ENCODE assay signal across 1 fruit fly cellular context in genomic region chr3R:19830973-19831372, dm6.
A peak's percentile ranks its signal among the peaks of the same experiment; 100 is the strongest.
TF ChIP-seq lines count a peak whose summit lies in the region.

No protein-coding gene starts in this region.

TF ChIP-seq in whole organism, embryonic, 481 proteins besides CTCF, POLR2A, EP300 and RAD21 (continued from another document and continues in another):
- TF ChIP-seq kah (GFP tag; optimal IDR thresholded peaks at IDR 0.05; lab: Kevin White, UChicago): peak; percentile 10
- TF ChIP-seq Hr3 (GFP tag; optimal IDR thresholded peaks at IDR 0.05; lab: Kevin White, UChicago): peak; percentile 18
- no peak for TF ChIP-seq H15 (GFP tag; IDR thresholded peaks at IDR 0.05; lab: Robert Waterston, UW)
- peak; percentile 66 for TF ChIP-seq CG18262 (tag; optimal IDR thresholded peaks at IDR 0.05; lab: Kevin White, UChicago)
- peak; percentile 41; the same call in 1 of the 3 replicates for TF ChIP-seq Aef1 (GFP tag; IDR thresholded peaks at IDR 0.05; lab: Robert Waterston, UW)
- TF ChIP-seq abd-A (tag; optimal IDR thresholded peaks at IDR 0.05; lab: Kevin White, UChicago): peak; percentile 75
- no peak for TF ChIP-seq CG4820 (GFP tag; optimal IDR thresholded peaks at IDR 0.05; lab: Kevin White, UChicago)
- TF ChIP-seq sug (tag; optimal IDR thresholded peaks at IDR 0.05; lab: Kevin White, UChicago): peak; percentile 30
- TF ChIP-seq Gsc (GFP tag; IDR thresholded peaks at IDR 0.05; lab: Robert Waterston, UW): no peak
- peak; percentile 62 for TF ChIP-seq Med (GFP tag; lab: Kevin White, UChicago)
- TF ChIP-seq lilli (GFP tag; optimal IDR thresholded peaks at IDR 0.05; lab: Kevin White, UChicago): peak; percentile 56
- TF ChIP-seq CG7372 (GFP tag; IDR thresholded peaks at IDR 0.05; lab: Robert Waterston, UW): peak; percentile 41; the same call in 1 of the 2 replicates
- TF ChIP-seq Dll (GFP tag; IDR thresholded peaks at IDR 0.05; lab: Robert Waterston, UW; ENCODE audit: partially characterized antibody): no peak
- TF ChIP-seq tx (GFP tag; optimal IDR thresholded peaks at IDR 0.05; lab: Kevin White, UChicago): no peak
- peak; percentile 84 for TF ChIP-seq CG17359 (tag; optimal IDR thresholded peaks at IDR 0.05; lab: Kevin White, UChicago)
- TF ChIP-seq trh (GFP tag; optimal IDR thresholded peaks at IDR 0.05; lab: Kevin White, UChicago): no peak
- TF ChIP-seq CG2889 (GFP tag; IDR thresholded peaks at IDR 0.05; lab: Robert Waterston, UW): peak; percentile 54; the same call in 1 of the 3 replicates
- TF ChIP-seq gcm2 (GFP tag; optimal IDR thresholded peaks at IDR 0.05; lab: Kevin White, UChicago): no peak
- peak; percentile 42; the same call in 2 of the 3 replicates for TF ChIP-seq CG14050 (GFP tag; IDR thresholded peaks at IDR 0.05; lab: Robert Waterston, UW)
- TF ChIP-seq CG8944 (GFP tag; optimal IDR thresholded peaks at IDR 0.05; lab: Kevin White, UChicago): no peak
- peak; percentile 7 for TF ChIP-seq tin (GFP tag; optimal IDR thresholded peaks at IDR 0.05; lab: Kevin White, UChicago)
- TF ChIP-seq NC2α (GFP tag; optimal IDR thresholded peaks at IDR 0.05; lab: Kevin White, UChicago): no peak
- TF ChIP-seq CG13287 (GFP tag; IDR thresholded peaks at IDR 0.05; lab: Robert Waterston, UW; ENCODE audit: partially characterized antibody): no peak
- no peak for TF ChIP-seq mld (GFP tag; IDR thresholded peaks at IDR 0.05; lab: Robert Waterston, UW; ENCODE audit: partially characterized antibody)
- peak; percentile 3 for TF ChIP-seq CG15696 (tag; optimal IDR thresholded peaks at IDR 0.05; lab: Kevin White, UChicago)
- peak; percentile 34; the same call in 1 of the 2 replicates for TF ChIP-seq Taf1 (GFP tag; IDR thresholded peaks at IDR 0.05; lab: Robert Waterston, UW)
- TF ChIP-seq CG1529 (GFP tag; optimal IDR thresholded peaks at IDR 0.05; lab: Kevin White, UChicago): no peak
- no peak for TF ChIP-seq CG12744 (GFP tag; optimal IDR thresholded peaks at IDR 0.05; lab: Kevin White, UChicago)
- TF ChIP-seq CHES-1-like (GFP tag; optimal IDR thresholded peaks at IDR 0.05; lab: Kevin White, UChicago): no peak
- TF ChIP-seq trem (tag; optimal IDR thresholded peaks at IDR 0.05; lab: Kevin White, UChicago): peak; percentile 4
- TF ChIP-seq Trl (optimal IDR thresholded peaks at IDR 0.05; lab: Kevin White, UChicago): no peak
- peak; percentile 36 for TF ChIP-seq Trl (GFP tag; optimal IDR thresholded peaks at IDR 0.05; lab: Kevin White, UChicago)
- no peak for TF ChIP-seq CG1832 (GFP tag; optimal IDR thresholded peaks at IDR 0.05; lab: Kevin White, UChicago)
- peak; percentile 18 for TF ChIP-seq CG6813 (GFP tag; optimal IDR thresholded peaks at IDR 0.05; lab: Kevin White, UChicago)
- peak; percentile 85 for TF ChIP-seq CG15269 (tag; optimal IDR thresholded peaks at IDR 0.05; lab: Kevin White, UChicago)
- TF ChIP-seq CG4730 (GFP tag; IDR thresholded peaks at IDR 0.05; lab: Robert Waterston, UW): no peak
- TF ChIP-seq CG11504 (tag; optimal IDR thresholded peaks at IDR 0.05; lab: Kevin White, UChicago): peak; percentile 83
- no peak for TF ChIP-seq CG7745 (tag; optimal IDR thresholded peaks at IDR 0.05; lab: Kevin White, UChicago)
- TF ChIP-seq CG7556 (GFP tag; optimal IDR thresholded peaks at IDR 0.05; lab: Kevin White, UChicago): peak; percentile 77
- TF ChIP-seq CG34422 (GFP tag; IDR thresholded peaks at IDR 0.05; lab: Robert Waterston, UW): peak; percentile 62; the same call in 1 of the 3 replicates
- TF ChIP-seq sna (GFP tag; IDR thresholded peaks at IDR 0.05; lab: Robert Waterston, UW; ENCODE audit: partially characterized antibody): no peak
- TF ChIP-seq Bgb (GFP tag; IDR thresholded peaks at IDR 0.05; lab: Robert Waterston, UW; ENCODE audit: partially characterized antibody): no peak
- TF ChIP-seq oc (tag; optimal IDR thresholded peaks at IDR 0.05; lab: Kevin White, UChicago): peak; percentile 85
- TF ChIP-seq CG10209 (GFP tag; optimal IDR thresholded peaks at IDR 0.05; lab: Kevin White, UChicago): peak; percentile 36
- no peak for TF ChIP-seq Hr78 (GFP tag; optimal IDR thresholded peaks at IDR 0.05; lab: Kevin White, UChicago)
- no peak for TF ChIP-seq CG10565 (GFP tag; optimal IDR thresholded peaks at IDR 0.05; lab: Kevin White, UChicago)
- TF ChIP-seq phol (tag; optimal IDR thresholded peaks at IDR 0.05; lab: Kevin White, UChicago): peak; percentile 63
- peak; percentile 58 for TF ChIP-seq Blimp-1 (GFP tag; optimal IDR thresholded peaks at IDR 0.05; lab: Kevin White, UChicago)
- TF ChIP-seq Mad (GFP tag; optimal IDR thresholded peaks at IDR 0.05; lab: Kevin White, UChicago): peak; percentile 19
- TF ChIP-seq HLH4C (GFP tag; IDR thresholded peaks at IDR 0.05; lab: Robert Waterston, UW; ENCODE audit: partially characterized antibody): no peak
- peak; percentile 4 for TF ChIP-seq CG3065 (GFP tag; optimal IDR thresholded peaks at IDR 0.05; lab: Kevin White, UChicago)
- TF ChIP-seq CG16813 (GFP tag; IDR thresholded peaks at IDR 0.05; lab: Robert Waterston, UW; ENCODE audit: partially characterized antibody): no peak
- no peak for TF ChIP-seq jing (GFP tag; optimal IDR thresholded peaks at IDR 0.05; lab: Kevin White, UChicago)
- peak; percentile 90 for TF ChIP-seq salm (tag; optimal IDR thresholded peaks at IDR 0.05; lab: Kevin White, UChicago)
- TF ChIP-seq CG6254 (GFP tag; optimal IDR thresholded peaks at IDR 0.05; lab: Kevin White, UChicago): no peak
- no peak for TF ChIP-seq CG9609 (GFP tag; optimal IDR thresholded peaks at IDR 0.05; lab: Kevin White, UChicago)
- TF ChIP-seq wor (GFP tag; IDR thresholded peaks at IDR 0.05; lab: Robert Waterston, UW): peak; percentile 55
- peak; percentile 41 for TF ChIP-seq Bteb2 (GFP tag; optimal IDR thresholded peaks at IDR 0.05; lab: Kevin White, UChicago)
- TF ChIP-seq tll (GFP tag; optimal IDR thresholded peaks at IDR 0.05; lab: Kevin White, UChicago): no peak
- TF ChIP-seq ems (GFP tag; optimal IDR thresholded peaks at IDR 0.05; lab: Kevin White, UChicago): peak; percentile 31
- TF ChIP-seq Pdp1 (GFP tag; optimal IDR thresholded peaks at IDR 0.05; lab: Kevin White, UChicago): peak; percentile 46 to 60
- TF ChIP-seq maf-S (GFP tag; optimal IDR thresholded peaks at IDR 0.05; lab: Kevin White, UChicago): peak; percentile 29
- no peak for TF ChIP-seq Kr (GFP tag; optimal IDR thresholded peaks at IDR 0.05; lab: Kevin White, UChicago)
- no peak for TF ChIP-seq hth (optimal IDR thresholded peaks at IDR 0.05; lab: Kevin White, UChicago)
- peak; percentile 53 for TF ChIP-seq B-H1 (GFP tag; IDR thresholded peaks at IDR 0.05; lab: Robert Waterston, UW)
- no peak for TF ChIP-seq CG6272 (GFP tag; IDR thresholded peaks at IDR 0.05; lab: Robert Waterston, UW)
- TF ChIP-seq HmgZ (tag; optimal IDR thresholded peaks at IDR 0.05; lab: Kevin White, UChicago): no peak
- TF ChIP-seq ATbp (GFP tag; optimal IDR thresholded peaks at IDR 0.05; lab: Kevin White, UChicago): peak; percentile 81
- peak; percentile 18 for TF ChIP-seq pb (GFP tag; optimal IDR thresholded peaks at IDR 0.05; lab: Kevin White, UChicago)
- TF ChIP-seq Hr39 (optimal IDR thresholded peaks at IDR 0.05; lab: Kevin White, UChicago): no peak
- TF ChIP-seq MTF-1 (GFP tag; optimal IDR thresholded peaks at IDR 0.05; lab: Kevin White, UChicago; ENCODE audit: borderline replicate concordance): no peak
- TF ChIP-seq sisA (GFP tag; IDR thresholded peaks at IDR 0.05; lab: Robert Waterston, UW): no peak
- TF ChIP-seq CG18011 (GFP tag; optimal IDR thresholded peaks at IDR 0.05; lab: Kevin White, UChicago): no peak
- TF ChIP-seq H2.0 (GFP tag; IDR thresholded peaks at IDR 0.05; lab: Robert Waterston, UW): peak; percentile 24; the same call in 1 of the 2 replicates
- TF ChIP-seq bab2 (GFP tag; optimal IDR thresholded peaks at IDR 0.05; lab: Kevin White, UChicago): peak; percentile 37
- TF ChIP-seq Lhr (GFP tag; optimal IDR thresholded peaks at IDR 0.05; lab: Kevin White, UChicago): no peak
- TF ChIP-seq CG1602 (GFP tag; optimal IDR thresholded peaks at IDR 0.05; lab: Kevin White, UChicago): peak; percentile 43
- peak; percentile 61 for TF ChIP-seq org-1 (GFP tag; optimal IDR thresholded peaks at IDR 0.05; lab: Kevin White, UChicago)
- peak; percentile 78 for TF ChIP-seq CG30403 (GFP tag; optimal IDR thresholded peaks at IDR 0.05; lab: Kevin White, UChicago)
- no peak; the same call in 1 of the 2 replicates for TF ChIP-seq dimm (GFP tag; IDR thresholded peaks at IDR 0.05; lab: Robert Waterston, UW)
- peak; percentile 81; the same call in 2 of the 3 replicates for TF ChIP-seq dysf (GFP tag; IDR thresholded peaks at IDR 0.05; lab: Robert Waterston, UW)
- no peak for TF ChIP-seq psq (GFP tag; optimal IDR thresholded peaks at IDR 0.05; lab: Kevin White, UChicago)
- peak; percentile 63 for TF ChIP-seq CG12391 (tag; optimal IDR thresholded peaks at IDR 0.05; lab: Kevin White, UChicago)
- peak; percentile 72 for TF ChIP-seq ara (GFP tag; IDR thresholded peaks at IDR 0.05; lab: Robert Waterston, UW)
- TF ChIP-seq Sox100B (GFP tag; optimal IDR thresholded peaks at IDR 0.05; lab: Kevin White, UChicago): peak; percentile 67
- TF ChIP-seq Dref (GFP tag; IDR thresholded peaks at IDR 0.05; lab: Robert Waterston, UW): no peak
- TF ChIP-seq HLH54F (GFP tag; optimal IDR thresholded peaks at IDR 0.05; lab: Kevin White, UChicago): peak; percentile 8
- TF ChIP-seq nmo (GFP tag; optimal IDR thresholded peaks at IDR 0.05; lab: Kevin White, UChicago): peak; percentile 14
- TF ChIP-seq bsh (GFP tag; optimal IDR thresholded peaks at IDR 0.05; lab: Kevin White, UChicago): peak in 1 of 2 experiments; percentile 60
- TF ChIP-seq NfI (GFP tag; optimal IDR thresholded peaks at IDR 0.05; lab: Kevin White, UChicago): peak; percentile 34
- TF ChIP-seq ase (GFP tag; IDR thresholded peaks at IDR 0.05; lab: Robert Waterston, UW): no peak
- TF ChIP-seq lmd (GFP tag; IDR thresholded peaks at IDR 0.05; lab: Robert Waterston, UW): peak; percentile 69
- TF ChIP-seq odd (GFP tag; optimal IDR thresholded peaks at IDR 0.05; lab: Kevin White, UChicago): no peak
- TF ChIP-seq insv (GFP tag; optimal IDR thresholded peaks at IDR 0.05; lab: Kevin White, UChicago): no peak
- TF ChIP-seq CG10267 (tag; optimal IDR thresholded peaks at IDR 0.05; lab: Kevin White, UChicago): peak; percentile 44
- 0 out of 2 replicates have a peak, but pooled peaks have one; percentile 20 for TF ChIP-seq CG11085 (GFP tag; IDR thresholded peaks at IDR 0.05; lab: Robert Waterston, UW)
- no peak for TF ChIP-seq amos (GFP tag; IDR thresholded peaks at IDR 0.05; lab: Robert Waterston, UW; ENCODE audit: partially characterized antibody)
- peak; percentile 58; the same call in 2 of the 3 replicates for TF ChIP-seq zfh1 (GFP tag; IDR thresholded peaks at IDR 0.05; lab: Robert Waterston, UW)
- no peak for TF ChIP-seq Spps (tag; optimal IDR thresholded peaks at IDR 0.05; lab: Kevin White, UChicago)
- TF ChIP-seq dati (GFP tag; IDR thresholded peaks at IDR 0.05; lab: Robert Waterston, UW): no peak
- TF ChIP-seq sim (GFP tag; IDR thresholded peaks at IDR 0.05; lab: Robert Waterston, UW): no peak
- no peak for TF ChIP-seq fd102C (GFP tag; optimal IDR thresholded peaks at IDR 0.05; lab: Kevin White, UChicago)
- TF ChIP-seq fru (optimal IDR thresholded peaks at IDR 0.05; lab: Kevin White, UChicago): no peak
- TF ChIP-seq Antp (GFP tag; optimal IDR thresholded peaks at IDR 0.05; lab: Kevin White, UChicago): peak; percentile 25
- TF ChIP-seq usp (GFP tag; optimal IDR thresholded peaks at IDR 0.05; lab: Kevin White, UChicago): no peak
- no peak for TF ChIP-seq CG4617 (GFP tag; optimal IDR thresholded peaks at IDR 0.05; lab: Kevin White, UChicago; ENCODE audit: borderline replicate concordance)
- no peak for TF ChIP-seq pho (GFP tag; optimal IDR thresholded peaks at IDR 0.05; lab: Kevin White, UChicago)
- TF ChIP-seq tup (GFP tag; optimal IDR thresholded peaks at IDR 0.05; lab: Kevin White, UChicago): peak; percentile 11
- no peak for TF ChIP-seq ac (GFP tag; optimal IDR thresholded peaks at IDR 0.05; lab: Kevin White, UChicago)
- peak; percentile 14 for TF ChIP-seq tio (GFP tag; optimal IDR thresholded peaks at IDR 0.05; lab: Kevin White, UChicago)
- no peak for TF ChIP-seq Usf (GFP tag; optimal IDR thresholded peaks at IDR 0.05; lab: Kevin White, UChicago)
- peak; percentile 49; the same call in 1 of the 2 replicates for TF ChIP-seq klu (GFP tag; IDR thresholded peaks at IDR 0.05; lab: Robert Waterston, UW)
- no peak for TF ChIP-seq lbe (GFP tag; optimal IDR thresholded peaks at IDR 0.05; lab: Kevin White, UChicago)
- TF ChIP-seq CG4404 (GFP tag; IDR thresholded peaks at IDR 0.05; lab: Robert Waterston, UW): no peak
- no peak for TF ChIP-seq ro (GFP tag; IDR thresholded peaks at IDR 0.05; lab: Robert Waterston, UW)
- no peak for TF ChIP-seq ab (GFP tag; optimal IDR thresholded peaks at IDR 0.05; lab: Kevin White, UChicago)
- peak; percentile 76 for TF ChIP-seq lab (GFP tag; optimal IDR thresholded peaks at IDR 0.05; lab: Kevin White, UChicago)
- no peak for TF ChIP-seq ERR (GFP tag; optimal IDR thresholded peaks at IDR 0.05; lab: Kevin White, UChicago)
- TF ChIP-seq CG2116 (GFP tag; optimal IDR thresholded peaks at IDR 0.05; lab: Kevin White, UChicago): no peak
- TF ChIP-seq BtbVII (GFP tag; optimal IDR thresholded peaks at IDR 0.05; lab: Kevin White, UChicago): peak; percentile 37
- no peak for TF ChIP-seq CG11398 (GFP tag; optimal IDR thresholded peaks at IDR 0.05; lab: Kevin White, UChicago)
- no peak for TF ChIP-seq peb (GFP tag; IDR thresholded peaks at IDR 0.05; lab: Robert Waterston, UW)
- TF ChIP-seq D (optimal IDR thresholded peaks at IDR 0.05; lab: Kevin White, UChicago): no peak
- peak; percentile 24 for TF ChIP-seq D (GFP tag; optimal IDR thresholded peaks at IDR 0.05; lab: Kevin White, UChicago)
- peak; percentile 6 for TF ChIP-seq jumu (GFP tag; optimal IDR thresholded peaks at IDR 0.05; lab: Kevin White, UChicago)
- TF ChIP-seq CG3281 (GFP tag; optimal IDR thresholded peaks at IDR 0.05; lab: Kevin White, UChicago): peak; percentile 65
- TF ChIP-seq CG1647 (GFP tag; optimal IDR thresholded peaks at IDR 0.05; lab: Kevin White, UChicago): no peak
- no peak for TF ChIP-seq CG11723 (GFP tag; optimal IDR thresholded peaks at IDR 0.05; lab: Kevin White, UChicago)
- peak; percentile 17 for TF ChIP-seq nerfin-1 (tag; optimal IDR thresholded peaks at IDR 0.05; lab: Kevin White, UChicago)
- no peak for TF ChIP-seq CG34376 (GFP tag; optimal IDR thresholded peaks at IDR 0.05; lab: Kevin White, UChicago)
- TF ChIP-seq Hand (GFP tag; optimal IDR thresholded peaks at IDR 0.05; lab: Kevin White, UChicago): no peak
- TF ChIP-seq Abd-B (GFP tag; optimal IDR thresholded peaks at IDR 0.05; lab: Kevin White, UChicago): peak; percentile 57
- no peak for TF ChIP-seq twi (tag; optimal IDR thresholded peaks at IDR 0.05; lab: Kevin White, UChicago)
